Worm (Caenorhabditis elegans): ENCODE measurements around the gene Y39E4B.6.

The Y39E4B.6 gene

DNA sequence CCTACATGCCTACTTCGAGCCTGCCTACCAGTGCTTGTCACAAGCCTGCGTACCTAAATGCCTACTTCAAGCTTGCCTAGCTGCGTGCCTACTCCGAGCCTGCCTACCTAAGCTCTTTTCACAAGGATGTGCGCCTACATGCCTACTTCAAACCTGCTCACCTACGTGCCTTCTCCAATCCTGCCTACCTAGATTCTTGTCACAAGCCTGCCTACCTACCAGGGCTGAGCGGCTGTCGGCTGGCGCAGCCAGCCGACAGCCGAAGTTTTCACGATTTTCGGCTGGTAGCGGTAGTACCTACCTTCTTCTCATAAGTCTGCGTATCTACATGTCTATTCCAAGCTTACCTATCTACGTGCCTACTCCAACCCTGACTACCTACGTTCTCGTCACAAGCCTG is 8.8 kb upstream of the Y39E4B.6 start:
- TF ChIP-seq snpc-4 (tag; optimal IDR thresholded peaks at IDR 0.05) (no peak), skn-1 (tag; optimal IDR thresholded peaks at IDR 0.05) (no peak), sma-9 (GFP tag; optimal IDR thresholded peaks at IDR 0.05) (no peak), sma-9 (tag; optimal IDR thresholded peaks at IDR 0.05) (no peak), R02D3.7 (tag; optimal IDR thresholded peaks at IDR 0.05) (no peak), nhr-237 (tag; optimal IDR thresholded peaks at IDR 0.05) (no peak)

DNA sequence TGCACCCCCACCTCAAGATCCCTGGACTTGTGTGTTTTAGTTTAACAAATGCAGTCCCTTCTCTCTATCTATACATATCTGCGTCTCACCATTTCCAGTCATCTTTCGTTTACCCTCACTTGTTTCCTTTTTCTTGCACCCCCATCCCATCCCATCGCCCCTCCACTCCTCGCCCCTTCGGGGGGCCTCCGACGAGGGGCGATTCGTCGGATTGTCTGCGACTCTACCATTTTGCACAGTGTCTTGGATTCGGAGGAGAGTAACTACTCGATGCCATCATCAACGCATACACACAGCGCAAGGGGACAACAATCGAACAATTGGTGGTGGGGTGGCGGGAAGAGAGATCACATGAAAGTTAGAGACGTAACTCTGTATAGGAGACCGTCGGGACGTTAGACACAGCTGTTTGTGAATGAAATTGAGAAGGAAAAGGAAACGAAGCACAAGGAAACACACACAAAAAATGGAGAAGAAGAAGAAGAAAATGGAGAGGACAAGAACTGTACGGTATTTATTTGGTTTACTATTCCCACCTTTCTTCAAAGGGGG is 8.1 kb upstream of the Y39E4B.6 start:
- TF ChIP-seq ceh-16 (tag; optimal IDR thresholded peaks at IDR 0.05) (peak; percentile 98), crh-2 (tag; optimal IDR thresholded peaks at IDR 0.05) (peak; percentile 96), ztf-11 (tag; optimal IDR thresholded peaks at IDR 0.05) (no peak), dmd-4 (tag; optimal IDR thresholded peaks at IDR 0.05) (no peak), nhr-129 (tag; optimal IDR thresholded peaks at IDR 0.05) (peak; percentile 98), unc-55 (GFP tag; optimal IDR thresholded peaks at IDR 0.05) (peak; percentile 76), sma-3 (GFP tag; optimal IDR thresholded peaks at IDR 0.05) (peak; percentile 88), nhr-10 (tag; optimal IDR thresholded peaks at IDR 0.05) (no peak), R02D3.7 (tag; optimal IDR thresholded peaks at IDR 0.05) (peak; percentile 17), nhr-11 (tag; optimal IDR thresholded peaks at IDR 0.05) (no peak), skn-1 (tag; optimal IDR thresholded peaks at IDR 0.05) (no peak), nhr-25 (tag; optimal IDR thresholded peaks at IDR 0.05) (peak; percentile 89), lin-11 (tag; optimal IDR thresholded peaks at IDR 0.05) (peak; percentile 64), mab-5 (tag; optimal IDR thresholded peaks at IDR 0.05) (peak; percentile 90), ZK546.5 (tag; optimal IDR thresholded peaks at IDR 0.05) (peak; percentile 11), nhr-12 (tag; optimal IDR thresholded peaks at IDR 0.05) (no peak), aly-2 (tag; optimal IDR thresholded peaks at IDR 0.05) (no peak), elt-1 (tag; optimal IDR thresholded peaks at IDR 0.05) (no peak), nhr-23 (tag; optimal IDR thresholded peaks at IDR 0.05) (no peak), sem-4 (tag; optimal IDR thresholded peaks at IDR 0.05) (peak; percentile 99), unc-62 (GFP tag; optimal IDR thresholded peaks at IDR 0.05) (peak; percentile 67), ztf-4 (tag; optimal IDR thresholded peaks at IDR 0.05) (peak; percentile 90), ztf-1 (GFP tag; conservative IDR thresholded peaks at IDR 0.05) (no peak), snpc-4 (tag; optimal IDR thresholded peaks at IDR 0.05) (peak; percentile 88), peb-1 (tag; optimal IDR thresholded peaks at IDR 0.05) (peak; percentile 53), nhr-6 (tag; optimal IDR thresholded peaks at IDR 0.05) (peak; percentile 92), mdl-1 (tag; optimal IDR thresholded peaks at IDR 0.05) (peak; percentile 85 to 89), gmeb-1 (tag; optimal IDR thresholded peaks at IDR 0.05) (peak; percentile 73), egl-27 (tag; optimal IDR thresholded peaks at IDR 0.05) (peak; percentile 91), elt-3 (tag; optimal IDR thresholded peaks at IDR 0.05) (no peak), lin-39 (tag; optimal IDR thresholded peaks at IDR 0.05) (peak; percentile 40), lin-13 (GFP tag; optimal IDR thresholded peaks at IDR 0.05) (peak; percentile 92), sma-9 (GFP tag; optimal IDR thresholded peaks at IDR 0.05) (peak; percentile 89), sma-9 (tag; optimal IDR thresholded peaks at IDR 0.05) (no peak), unc-39 (tag; optimal IDR thresholded peaks at IDR 0.05) (peak; percentile 75), zag-1 (tag; optimal IDR thresholded peaks at IDR 0.05) (peak; percentile 97), lsy-2 (tag; optimal IDR thresholded peaks at IDR 0.05) (peak; percentile 77 to 91), C34F6.9 (tag; optimal IDR thresholded peaks at IDR 0.05) (peak; percentile 96), mbf-1 (tag; optimal IDR thresholded peaks at IDR 0.05) (no peak), ceh-82 (tag; optimal IDR thresholded peaks at IDR 0.05) (peak; percentile 61), fos-1 (tag; optimal IDR thresholded peaks at IDR 0.05) (peak; percentile 91), blmp-1 (tag; optimal IDR thresholded peaks at IDR 0.05; ENCODE audit: insufficient read depth) (peak; percentile 38), Y55F3AM.14 (GFP tag; optimal IDR thresholded peaks at IDR 0.05) (peak; percentile 87), ama-1 (optimal IDR thresholded peaks at IDR 0.05) (no peak), F13H6.1 (tag; optimal IDR thresholded peaks at IDR 0.05) (peak; percentile 98), nhr-21 (tag; optimal IDR thresholded peaks at IDR 0.05) (peak; percentile 84), alr-1 (tag; optimal IDR thresholded peaks at IDR 0.05) (no peak), nhr-77 (tag; optimal IDR thresholded peaks at IDR 0.05) (no peak), nhr-237 (tag; optimal IDR thresholded peaks at IDR 0.05) (peak; percentile 4)

Measured in whole organism, L2 larva.